Fruit fly (Drosophila melanogaster): ENCODE data around the gene CG15358.

DNA sequence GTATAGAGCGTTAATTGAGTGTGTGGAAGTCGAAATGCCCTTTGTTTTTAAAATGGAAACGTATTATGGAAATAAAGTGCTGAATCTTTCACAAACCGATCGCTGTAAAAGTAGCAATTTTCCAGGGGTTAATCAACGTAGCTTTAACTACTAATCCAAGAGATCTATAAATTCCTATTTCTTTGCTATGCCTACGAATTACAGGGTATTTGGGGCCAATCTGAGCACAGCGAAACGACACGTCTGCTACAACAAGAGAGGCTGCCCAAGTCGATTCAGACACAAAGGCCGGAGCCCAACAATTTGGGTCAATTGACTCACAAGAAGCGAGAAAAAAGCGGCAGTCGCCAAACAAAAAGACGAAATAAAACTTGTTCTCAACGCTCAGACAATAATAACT is 24.1 kb upstream of the CG15358 start:
- no peak for TF ChIP-seq psq (optimal IDR thresholded peaks at IDR 0.05)
- no peak for TF ChIP-seq pan (optimal IDR thresholded peaks at IDR 0.05)
- no peak for TF ChIP-seq EcR (GFP tag; optimal IDR thresholded peaks at IDR 0.05)
- TF ChIP-seq CG8478 (optimal IDR thresholded peaks at IDR 0.05): no peak
- no peak for TF ChIP-seq usp (GFP tag; optimal IDR thresholded peaks at IDR 0.05)

Measured in whole organism.